Worm (Caenorhabditis elegans) whole organism, L2 larva: ENCODE data around the gene F54A3.2.
"Not testable (repeated sequence)": the region's sequence is repeated elsewhere in the genome, so short reads cannot be mapped to it uniquely, and the experiment has no call there.

ENCODE experiments used
- ama-1 ChIP-seq: fragments of 150-350 bp; optimal IDR thresholded peaks from 2 replicates; lab custom pipeline; 2018; ENCODE audit warnings: inconsistent platforms
- egl-27 ChIP-seq: sonication (generic microtip); optimal IDR thresholded peaks from 3 replicates; lab custom pipeline; 2017; ENCODE audit warnings: missing biosample characterization, missing genetic modification reagents, missing genetic modification characterization
- elt-3 ChIP-seq: sonication (generic microtip); optimal IDR thresholded peaks from 2 replicates; lab custom pipeline; 2017; ENCODE audit warnings: missing biosample characterization, missing genetic modification characterization
- lin-13 ChIP-seq: fragments of 150-350 bp; optimal IDR thresholded peaks from 2 replicates; lab custom pipeline; 2014; ENCODE audit warnings: missing biosample characterization, missing genetic modification reagents, missing genetic modification characterization
- mdl-1 ChIP-seq, 2 experiments: fragments of 150-350 bp in 1 of 2; sonication (generic microtip) in 1 of 2; optimal IDR thresholded peaks; 2 replicates each; lab custom pipeline; 2017; ENCODE audit warnings: missing biosample characterization in 2 of 2, missing genetic modification characterization in 2 of 2
- nhr-10 ChIP-seq: sonication (generic microtip); optimal IDR thresholded peaks from 2 replicates; lab custom pipeline; 2017; ENCODE audit warnings: missing biosample characterization, missing genetic modification characterization
- nhr-11 ChIP-seq: fragments of 150-350 bp; optimal IDR thresholded peaks from 2 replicates; lab custom pipeline; 2014; ENCODE audit warnings: missing biosample characterization, missing genetic modification characterization
- nhr-23 ChIP-seq: fragments of 150-350 bp; optimal IDR thresholded peaks from 2 replicates; lab custom pipeline; 2014; ENCODE audit warnings: missing biosample characterization, missing genetic modification reagents, missing genetic modification characterization
- nhr-237 ChIP-seq: fragments of 150-350 bp; optimal IDR thresholded peaks from 2 replicates; lab custom pipeline; 2014; ENCODE audit warnings: missing biosample characterization, missing genetic modification characterization
- nhr-77 ChIP-seq: fragments of 150-350 bp; optimal IDR thresholded peaks from 2 replicates; lab custom pipeline; 2014; ENCODE audit warnings: missing biosample characterization, missing genetic modification characterization
- snpc-4 ChIP-seq: fragments of 150-350 bp; optimal IDR thresholded peaks from 2 replicates; lab custom pipeline; 2014; ENCODE audit warnings: missing biosample characterization, missing genetic modification characterization
- unc-62 ChIP-seq: fragments of 150-350 bp; optimal IDR thresholded peaks from 2 replicates; lab custom pipeline; 2014; ENCODE audit warnings: missing biosample characterization, missing genetic modification reagents, missing genetic modification characterization
- zag-1 ChIP-seq: fragments of 150-350 bp; optimal IDR thresholded peaks from 2 replicates; lab custom pipeline; 2014; ENCODE audit warnings: missing biosample characterization, missing genetic modification characterization
- ztf-4 ChIP-seq: fragments of 150-350 bp; optimal IDR thresholded peaks from 2 replicates; lab custom pipeline; 2014; ENCODE audit warnings: missing biosample characterization, missing genetic modification characterization

- TF ChIP-seq zag-1 (tag; lab: Kevin White, UChicago); ztf-4 (tag; lab: Kevin White, UChicago); unc-62; egl-27; nhr-11; nhr-23 (tag; lab: Kevin White, UChicago); lin-13 (GFP tag; lab: Kevin White, UChicago); ama-1; nhr-77; mdl-1 (tag; optimal IDR thresholded peaks at IDR 0.05; lab: Kevin White, UChicago); elt-3 (tag; lab: Kevin White, UChicago); nhr-10; snpc-4 (tag; lab: Kevin White, UChicago); nhr-237 (tag; lab: Kevin White, UChicago): not testable (repeated sequence)
These were observed 11.4 kb downstream of the F54A3.2 start, which contains the start of gene K09F6.3 for ce11 chrII:2254861-2255260.
